Comparison of ENCODE assay signal across 4 worm cellular contexts in genomic region chrX:4893623-4894105, ce11.
TF ChIP-seq lines count a peak whose summit lies in the region.

Gene T07F12.1 (plus strand): TSS chrX:4894055.

TF ChIP-seq in whole organism, L1 larva, 84 proteins besides CTCF, POLR2A, EP300 and RAD21 (continued from another document):
- TF ChIP-seq nhr-85 (tag; lab: Kevin White, UChicago) (peak; percentile 97), lsy-2 (tag; optimal IDR thresholded peaks at IDR 0.05; lab: Kevin White, UChicago) (peak in 1 of 2 experiments; percentile 27), tbx-2 (tag; optimal IDR thresholded peaks at IDR 0.05; lab: Kevin White, UChicago) (peak; percentile 21), nhr-71 (tag; optimal IDR thresholded peaks at IDR 0.05; lab: Kevin White, UChicago) (peak; percentile 39), lin-35 (GFP tag; optimal IDR thresholded peaks at IDR 0.05; lab: Kevin White, UChicago) (peak in 1 of 2 experiments; percentile 32), mdl-1 (tag; optimal IDR thresholded peaks at IDR 0.05; lab: Kevin White, UChicago) (peak in 1 of 2 experiments; percentile 20), xbp-1 (tag; optimal IDR thresholded peaks at IDR 0.05; lab: Kevin White, UChicago) (peak; percentile 6), F16B12.6 (tag; optimal IDR thresholded peaks at IDR 0.05; lab: Kevin White, UChicago) (peak; percentile 1), snu-23 (GFP tag; optimal IDR thresholded peaks at IDR 0.05; lab: Kevin White, UChicago) (peak; percentile 54), blmp-1 (tag; optimal IDR thresholded peaks at IDR 0.05; lab: Kevin White, UChicago) (peak; percentile 98), unc-62 (GFP tag; optimal IDR thresholded peaks at IDR 0.05; lab: Kevin White, UChicago) (no peak), nhr-47 (tag; optimal IDR thresholded peaks at IDR 0.05; lab: Kevin White, UChicago) (peak; percentile 37), irx-1 (tag; optimal IDR thresholded peaks at IDR 0.05; lab: Kevin White, UChicago) (no peak), ces-1 (GFP tag; optimal IDR thresholded peaks at IDR 0.05; lab: Kevin White, UChicago) (no peak), aha-1 (tag; optimal IDR thresholded peaks at IDR 0.05; lab: Kevin White, UChicago) (no peak)

TF ChIP-seq in whole organism, L2 larva, 48 proteins besides CTCF, POLR2A, EP300 and RAD21 (continued from another document):
- no peak for TF ChIP-seq aly-2 (tag; optimal IDR thresholded peaks at IDR 0.05; lab: Kevin White, UChicago)
- TF ChIP-seq ceh-82 (tag; optimal IDR thresholded peaks at IDR 0.05; lab: Kevin White, UChicago): no peak
- TF ChIP-seq nhr-21 (tag; optimal IDR thresholded peaks at IDR 0.05; lab: Kevin White, UChicago): no peak
- no peak for TF ChIP-seq mdl-1 (tag; optimal IDR thresholded peaks at IDR 0.05; lab: Kevin White, UChicago)
- peak; percentile 38 for TF ChIP-seq sma-3 (GFP tag; optimal IDR thresholded peaks at IDR 0.05; lab: Kevin White, UChicago)
- no peak for TF ChIP-seq peb-1 (tag; optimal IDR thresholded peaks at IDR 0.05; lab: Kevin White, UChicago)
- TF ChIP-seq nhr-23 (tag; optimal IDR thresholded peaks at IDR 0.05; lab: Kevin White, UChicago): no peak
- peak; percentile 58 for TF ChIP-seq nhr-25 (tag; optimal IDR thresholded peaks at IDR 0.05; lab: Kevin White, UChicago)
- no peak for TF ChIP-seq mab-5 (tag; optimal IDR thresholded peaks at IDR 0.05; lab: Kevin White, UChicago)
- no peak for TF ChIP-seq elt-1 (tag; optimal IDR thresholded peaks at IDR 0.05; lab: Kevin White, UChicago)
- no peak for TF ChIP-seq unc-55 (GFP tag; optimal IDR thresholded peaks at IDR 0.05; lab: Kevin White, UChicago)
- no peak for TF ChIP-seq dmd-4 (tag; optimal IDR thresholded peaks at IDR 0.05; lab: Kevin White, UChicago)
- no peak for TF ChIP-seq sem-4 (tag; optimal IDR thresholded peaks at IDR 0.05; lab: Kevin White, UChicago)
- TF ChIP-seq ama-1 (optimal IDR thresholded peaks at IDR 0.05; lab: Kevin White, UChicago): no peak
- TF ChIP-seq alr-1 (tag; optimal IDR thresholded peaks at IDR 0.05; lab: Kevin White, UChicago): no peak

TF ChIP-seq in whole organism, L3 larva, 47 proteins besides CTCF, POLR2A, EP300 and RAD21 (continued from another document):
- TF ChIP-seq daf-12 (tag; optimal IDR thresholded peaks at IDR 0.05; lab: Kevin White, UChicago) (no peak), ceh-9 (tag; optimal IDR thresholded peaks at IDR 0.05; lab: Kevin White, UChicago) (no peak), elt-2 (tag; optimal IDR thresholded peaks at IDR 0.05; lab: Kevin White, UChicago) (peak; percentile 20), skn-1 (tag; optimal IDR thresholded peaks at IDR 0.05; lab: Kevin White, UChicago) (no peak), nhr-43 (tag; optimal IDR thresholded peaks at IDR 0.05; lab: Kevin White, UChicago; ENCODE audit: poor library complexity, severe bottlenecking) (no peak)

TF ChIP-seq in whole organism, L4 larva, 104 proteins besides CTCF, POLR2A, EP300 and RAD21 (continued from another document):
- no peak for TF ChIP-seq nhr-111 (GFP tag; optimal IDR thresholded peaks at IDR 0.05; lab: Kevin White, UChicago)
- TF ChIP-seq php-3 (GFP tag; IDR thresholded peaks at IDR 0.05; lab: Robert Waterston, UW): peak; percentile 56; the same call in 1 of the 2 replicates
